Fruit fly (Drosophila melanogaster): ENCODE data around the gene wake.
A peak's percentile ranks its signal among the peaks of the same experiment; 100 is the strongest.

The wake gene

dm6 chr3R:22664274-22664673 lies 24.7 kb downstream of the wake start (continued):
- TF ChIP-seq Dek (tag; optimal IDR thresholded peaks at IDR 0.05) = no peak
- TF ChIP-seq ERR (GFP tag; optimal IDR thresholded peaks at IDR 0.05) = no peak
- TF ChIP-seq Jarid2 (GFP tag; optimal IDR thresholded peaks at IDR 0.05) = no peak
- peak; percentile 36 for TF ChIP-seq lilli (GFP tag; optimal IDR thresholded peaks at IDR 0.05)
- TF ChIP-seq CG18011 (GFP tag; optimal IDR thresholded peaks at IDR 0.05) = peak; percentile 8
- TF ChIP-seq CG12942 (GFP tag; optimal IDR thresholded peaks at IDR 0.05) = peak; percentile 52
- 0 out of 3 replicates have a peak, but pooled peaks have one; percentile 15 for TF ChIP-seq CG14050 (GFP tag; IDR thresholded peaks at IDR 0.05)
- TF ChIP-seq Fer3 (tag; optimal IDR thresholded peaks at IDR 0.05) = peak; percentile 17
- TF ChIP-seq CG11695 (GFP tag; IDR thresholded peaks at IDR 0.05) = 0 out of 3 replicates have a peak, but pooled peaks have one; percentile 23
- TF ChIP-seq NFAT (GFP tag; IDR thresholded peaks at IDR 0.05) = peak; percentile 41; the same call in 1 of the 2 replicates
- no peak for TF ChIP-seq CG6765 (GFP tag; optimal IDR thresholded peaks at IDR 0.05)
- no peak for TF ChIP-seq Max (GFP tag; optimal IDR thresholded peaks at IDR 0.05)
- peak; percentile 9 for TF ChIP-seq CG1529 (GFP tag; optimal IDR thresholded peaks at IDR 0.05)
- TF ChIP-seq Dbx (GFP tag; IDR thresholded peaks at IDR 0.05) = peak; percentile 46; the same call in 1 of the 3 replicates
- TF ChIP-seq Nf-YA (GFP tag; IDR thresholded peaks at IDR 0.05) = peak; percentile 44; the same call in 1 of the 2 replicates
- TF ChIP-seq repo (GFP tag; optimal IDR thresholded peaks at IDR 0.05) = no peak
- TF ChIP-seq lmd (GFP tag; IDR thresholded peaks at IDR 0.05) = peak; percentile 55
- peak; percentile 79 for TF ChIP-seq Drgx (GFP tag; IDR thresholded peaks at IDR 0.05)
- peak; percentile 21 for TF ChIP-seq CG1602 (GFP tag; optimal IDR thresholded peaks at IDR 0.05)
- TF ChIP-seq CG31388 (GFP tag; optimal IDR thresholded peaks at IDR 0.05) = no peak
- TF ChIP-seq CG13123 (GFP tag; optimal IDR thresholded peaks at IDR 0.05) = no peak
- peak; percentile 17 for TF ChIP-seq CG4707 (GFP tag; optimal IDR thresholded peaks at IDR 0.05)
- TF ChIP-seq zfh1 (GFP tag; IDR thresholded peaks at IDR 0.05) = peak; percentile 68; the same call in 2 of the 3 replicates
- 0 out of 2 replicates have a peak, but pooled peaks have one; percentile 9 for TF ChIP-seq CG6272 (GFP tag; IDR thresholded peaks at IDR 0.05)
- peak; percentile 63 for TF ChIP-seq Blimp-1 (GFP tag; optimal IDR thresholded peaks at IDR 0.05)
- TF ChIP-seq ro (GFP tag; IDR thresholded peaks at IDR 0.05) = 0 out of 2 replicates have a peak, but pooled peaks have one; percentile 13
- no peak for TF ChIP-seq tup (GFP tag; optimal IDR thresholded peaks at IDR 0.05)
- TF ChIP-seq CG14710 (tag; optimal IDR thresholded peaks at IDR 0.05) = peak; percentile 0
- TF ChIP-seq Hey (tag; optimal IDR thresholded peaks at IDR 0.05) = no peak
- TF ChIP-seq Stat92E (GFP tag; optimal IDR thresholded peaks at IDR 0.05) = no peak
- peak; percentile 76 for TF ChIP-seq slbo (GFP tag; IDR thresholded peaks at IDR 0.05)
- peak; percentile 65 for TF ChIP-seq CG11504 (tag; optimal IDR thresholded peaks at IDR 0.05)
- no peak for TF ChIP-seq Doc2 (GFP tag; IDR thresholded peaks at IDR 0.05)
- TF ChIP-seq CG9727 (GFP tag; optimal IDR thresholded peaks at IDR 0.05) = peak; percentile 30
- TF ChIP-seq Sox100B (GFP tag; optimal IDR thresholded peaks at IDR 0.05) = no peak
- TF ChIP-seq E2f1 (GFP tag; IDR thresholded peaks at IDR 0.05) = 0 out of 2 replicates have a peak, but pooled peaks have one; percentile 33
- TF ChIP-seq Aef1 (GFP tag; IDR thresholded peaks at IDR 0.05) = no peak
- TF ChIP-seq H15 (GFP tag; IDR thresholded peaks at IDR 0.05) = 0 out of 3 replicates have a peak, but pooled peaks have one; percentile 38
- TF ChIP-seq CG32772 (GFP tag; IDR thresholded peaks at IDR 0.05) = peak; percentile 63
- no peak for TF ChIP-seq schlank (tag; optimal IDR thresholded peaks at IDR 0.05)
- no peak for TF ChIP-seq CG18619 (GFP tag; optimal IDR thresholded peaks at IDR 0.05)
- no peak for TF ChIP-seq YL-1 (GFP tag; optimal IDR thresholded peaks at IDR 0.05)
- no peak for TF ChIP-seq Dp (GFP tag; optimal IDR thresholded peaks at IDR 0.05)
- TF ChIP-seq bowl (GFP tag; IDR thresholded peaks at IDR 0.05) = 0 out of 2 replicates have a peak, but pooled peaks have one; percentile 23
- TF ChIP-seq CG17802 (tag; optimal IDR thresholded peaks at IDR 0.05) = no peak
- TF ChIP-seq NfI (GFP tag; optimal IDR thresholded peaks at IDR 0.05) = peak; percentile 29
- no peak for TF ChIP-seq CG12299 (tag; optimal IDR thresholded peaks at IDR 0.05)
- TF ChIP-seq hbn (GFP tag; IDR thresholded peaks at IDR 0.05; ENCODE audit: partially characterized antibody) = no peak
- TF ChIP-seq tin (GFP tag; optimal IDR thresholded peaks at IDR 0.05) = peak; percentile 27
- TF ChIP-seq ken (GFP tag; IDR thresholded peaks at IDR 0.05) = peak; percentile 66; the same call in 2 of the 3 replicates
